Worm (Caenorhabditis elegans) whole organism, young adult: ENCODE results near the gene F13B6.2.

Experiments
- F37B4.10 ChIP-seq: fragments of 200-800 bp; sonication (Bioruptor generic); IDR thresholded peaks from 2 replicates; pipeline ENCODE4 v1.3.6; 2022; ENCODE audit warnings: missing genetic modification characterization, missing compliant biosample characterization
- nhr-120 ChIP-seq: fragments of 200-800 bp; sonication (Bioruptor generic); IDR thresholded peaks from 2 replicates; pipeline ENCODE4 v1.3.6; 2022; ENCODE audit warnings: missing genetic modification characterization, missing compliant biosample characterization
- nhr-80 ChIP-seq: sonication (generic microtip); optimal IDR thresholded peaks from 2 replicates; lab custom pipeline; 2016; ENCODE audit warnings: missing genetic modification characterization, missing compliant biosample characterization
- ztf-6 ChIP-seq: fragments of 200-800 bp; sonication (Bioruptor generic); IDR thresholded peaks from 2 replicates; pipeline ENCODE4 v1.3.6; 2022; ENCODE audit warnings: missing genetic modification reagents, missing genetic modification characterization, missing compliant biosample characterization

F13B6.2 gene

ce11 chrIV:7413573-7413972 lies 46.6 kb downstream of the F13B6.2 start:
- TF ChIP-seq F37B4.10 (GFP tag; lab: Robert Waterston, UW): no peak
- TF ChIP-seq nhr-80 (tag; lab: Kevin White, UChicago): no peak
- TF ChIP-seq ztf-6: no peak
- no peak for TF ChIP-seq nhr-120 (GFP tag; lab: Robert Waterston, UW)
